Worm (Caenorhabditis elegans) whole organism, early embryonic: ENCODE measurements around the gene Y43D4A.5.

Experiments
- aly-1 ChIP-seq: sonication (generic microtip); optimal IDR thresholded peaks from 2 replicates; lab custom pipeline; 2016; ENCODE audit warnings: missing genetic modification characterization, missing compliant biosample characterization
- ama-1 ChIP-seq: fragments of 150-350 bp; optimal IDR thresholded peaks from 2 replicates; lab custom pipeline; 2014
- ets-7 ChIP-seq: sonication (generic microtip); optimal IDR thresholded peaks from 2 replicates; lab custom pipeline; 2016; ENCODE audit warnings: missing genotype, missing genetic modification characterization, missing compliant biosample characterization
- flt-1 ChIP-seq: fragments of 200-800 bp; sonication (Bioruptor generic); IDR thresholded peaks from 2 replicates; pipeline ENCODE4 v1.3.6; 2022; ENCODE audit warnings: missing genetic modification characterization, missing compliant biosample characterization
- hmbx-1 ChIP-seq: sonication (generic microtip); optimal IDR thresholded peaks from 2 replicates; lab custom pipeline; 2016; ENCODE audit warnings: mild to moderate bottlenecking, missing genetic modification characterization, missing compliant biosample characterization
- hnd-1 ChIP-seq: sonication (generic microtip); optimal IDR thresholded peaks from 2 replicates; lab custom pipeline; 2016; ENCODE audit warnings: missing genetic modification characterization, missing compliant biosample characterization

- no peak for TF ChIP-seq flt-1
- no peak for TF ChIP-seq aly-1
- TF ChIP-seq ama-1 = no peak
- no peak for TF ChIP-seq hmbx-1
- TF ChIP-seq ets-7 = no peak
- TF ChIP-seq hnd-1 (tag; lab: Kevin White, UChicago) = no peak
These were observed 34.8 kb upstream of the Y43D4A.5 start, which contains the start of gene Y51H4A.24 for ce11 chrIV:16740769-16741168.
